Worm (Caenorhabditis elegans) whole organism, early embryonic: ENCODE results near the gene srh-2.

Source experiments
- B0310.2 ChIP-seq: sonication (generic microtip); optimal IDR thresholded peaks from 2 replicates; lab custom pipeline; 2016; ENCODE audit warnings: mild to moderate bottlenecking, missing genetic modification characterization, missing compliant biosample characterization
- F13C5.2 ChIP-seq: sonication (generic microtip); optimal IDR thresholded peaks from 2 replicates; lab custom pipeline; 2017; ENCODE audit warnings: mild to moderate bottlenecking, missing genetic modification characterization, inconsistent platforms, missing compliant biosample characterization
- ama-1 ChIP-seq: fragments of 150-350 bp; optimal IDR thresholded peaks from 2 replicates; lab custom pipeline; 2014
- ceh-13 ChIP-seq: fragments of 200-800 bp; sonication (Bioruptor generic); optimal IDR thresholded peaks from 2 replicates; lab custom pipeline; 2018; ENCODE audit warnings: mild to moderate bottlenecking, missing genetic modification characterization, missing compliant biosample characterization
- ets-7 ChIP-seq: sonication (generic microtip); optimal IDR thresholded peaks from 2 replicates; lab custom pipeline; 2016; ENCODE audit warnings: missing genotype, missing genetic modification characterization, missing compliant biosample characterization
- flt-1 ChIP-seq: fragments of 200-800 bp; sonication (Bioruptor generic); IDR thresholded peaks from 2 replicates; pipeline ENCODE4 v1.3.6; 2022; ENCODE audit warnings: missing genetic modification characterization, missing compliant biosample characterization
- hmg-4 ChIP-seq: fragments of 200-800 bp; sonication (Bioruptor generic); optimal IDR thresholded peaks from 2 replicates; lab custom pipeline; 2018; ENCODE audit warnings: mild to moderate bottlenecking, missing genetic modification characterization, missing compliant biosample characterization
- hnd-1 ChIP-seq: sonication (generic microtip); optimal IDR thresholded peaks from 2 replicates; lab custom pipeline; 2016; ENCODE audit warnings: missing genetic modification characterization, missing compliant biosample characterization
- sea-1 ChIP-seq: fragments of 200-800 bp; sonication (Bioruptor generic); conservative IDR thresholded peaks from 2 replicates; pipeline ENCODE4 v1.3.6; 2022; ENCODE audit warnings: missing genetic modification characterization, missing compliant biosample characterization
- tbx-37 ChIP-seq: fragments of 200-800 bp; sonication (Bioruptor generic); conservative IDR thresholded peaks from 2 replicates; pipeline ENCODE4 v1.3.6; 2022; ENCODE audit warnings: missing genetic modification reagents, missing genetic modification characterization, missing compliant biosample characterization
- tra-4 ChIP-seq: sonication (generic microtip); optimal IDR thresholded peaks from 2 replicates; lab custom pipeline; 2017; ENCODE audit warnings: missing genetic modification characterization, missing compliant biosample characterization

ce11 chrV:727484-728351 is at the start of gene srh-2, which contains the start of gene icl-1:
- TF ChIP-seq ets-7 (tag; lab: Kevin White, UChicago): no peak
- no peak for TF ChIP-seq hmg-4 (GFP tag; lab: Kevin White, UChicago)
- TF ChIP-seq B0310.2 (tag; lab: Kevin White, UChicago): no peak
- no peak for TF ChIP-seq tbx-37 (GFP tag; lab: Robert Waterston, UW)
- TF ChIP-seq ama-1 (lab: Kevin White, UChicago): no peak
- no peak for TF ChIP-seq sea-1 (GFP tag; lab: Robert Waterston, UW)
- no peak for TF ChIP-seq flt-1 (GFP tag; lab: Robert Waterston, UW)
- TF ChIP-seq F13C5.2: no peak
- no peak for TF ChIP-seq ceh-13 (GFP tag; lab: Kevin White, UChicago)
- TF ChIP-seq hnd-1 (tag; lab: Kevin White, UChicago): no peak
- no peak for TF ChIP-seq tra-4
